Fruit fly (Drosophila melanogaster) whole organism, embryonic: Measurements from ENCODE around the gene NimC3.

ENCODE experiments used
- CG12104 ChIP-seq: fragments of 200-800 bp; sonication (Bioruptor generic); optimal IDR thresholded peaks from 3 replicates; lab custom pipeline; 2016; ENCODE audit warnings: missing biosample characterization, missing genetic modification characterization
- CG12155 ChIP-seq: fragments of 200-800 bp; sonication (Bioruptor generic); optimal IDR thresholded peaks from 3 replicates; lab custom pipeline; 2016; ENCODE audit warnings: missing biosample characterization, missing genetic modification characterization
- CG13424 ChIP-seq: fragments of 200-800 bp; sonication (Bioruptor generic); optimal IDR thresholded peaks from 2 replicates; lab custom pipeline; 2019; ENCODE audit warnings: missing biosample characterization, mild to moderate bottlenecking, missing genetic modification characterization, moderate library complexity
- CG15073 ChIP-seq: fragments of 200-800 bp; sonication (Bioruptor generic); optimal IDR thresholded peaks from 2 replicates; lab custom pipeline; 2016; ENCODE audit warnings: missing biosample characterization, missing genetic modification characterization
- CG15479 ChIP-seq: fragments of 200-800 bp; sonication (Bioruptor generic); optimal IDR thresholded peaks from 3 replicates; lab custom pipeline; 2019; ENCODE audit warnings: missing biosample characterization, mild to moderate bottlenecking, missing genetic modification characterization, moderate library complexity
- CG1603 ChIP-seq: fragments of 200-800 bp; sonication (Bioruptor generic); optimal IDR thresholded peaks from 2 replicates; lab custom pipeline; 2019; ENCODE audit warnings: missing biosample characterization, mild to moderate bottlenecking, missing genetic modification characterization, moderate library complexity
- CG1647 ChIP-seq: fragments of 200-800 bp; sonication (Bioruptor generic); optimal IDR thresholded peaks from 3 replicates; lab custom pipeline; 2016; ENCODE audit warnings: missing biosample characterization, missing genetic modification characterization
- CG16779 ChIP-seq: fragments of 200-800 bp; sonication (Bioruptor generic); IDR thresholded peaks from 2 replicates; pipeline ENCODE4 v1.3.6; 2022; ENCODE audit warnings: missing biosample characterization, missing genetic modification characterization
- CG18764 ChIP-seq: fragments of 200-800 bp; sonication (Bioruptor generic); optimal IDR thresholded peaks from 3 replicates; lab custom pipeline; 2016; ENCODE audit warnings: missing biosample characterization, missing genetic modification characterization
- CG2202 ChIP-seq: fragments of 200-800 bp; sonication (Bioruptor generic); optimal IDR thresholded peaks from 2 replicates; lab custom pipeline; 2018; ENCODE audit warnings: missing biosample characterization, mild to moderate bottlenecking, missing genetic modification characterization
- CG30020 ChIP-seq: fragments of 200-800 bp; optimal IDR thresholded peaks from 2 replicates; lab custom pipeline; 2019; ENCODE audit warnings: missing biosample characterization, mild to moderate bottlenecking, missing genetic modification characterization, moderate library complexity
- CG3065 ChIP-seq: fragments of 200-800 bp; sonication (Bioruptor generic); optimal IDR thresholded peaks from 2 replicates; lab custom pipeline; 2016; ENCODE audit warnings: missing biosample characterization, missing genetic modification characterization
- CG32767 ChIP-seq: fragments of 200-800 bp; sonication (Bioruptor generic); IDR thresholded peaks from 2 replicates; pipeline ENCODE4 v1.3.6; 2022; ENCODE audit warnings: missing biosample characterization, missing genetic modification characterization
- CG33557 ChIP-seq: fragments of 200-800 bp; sonication (Bioruptor generic); optimal IDR thresholded peaks from 2 replicates; lab custom pipeline; 2019; ENCODE audit warnings: missing biosample characterization, mild to moderate bottlenecking, missing genetic modification characterization, moderate library complexity
- CG8290 ChIP-seq, 3 experiments: fragments of 200-800 bp; sonication (Bioruptor generic); optimal IDR thresholded peaks; 2 replicates each; lab custom pipeline; 2016 to 2019; ENCODE audit warnings: missing biosample characterization in 3 of 3, missing genetic modification characterization in 3 of 3, mild to moderate bottlenecking in 2 of 3, moderate library complexity in 1 of 3
- Chrac-16 ChIP-seq: fragments of 200-800 bp; sonication (Bioruptor generic); optimal IDR thresholded peaks from 3 replicates; lab custom pipeline; 2016; ENCODE audit warnings: missing biosample characterization, missing genetic modification characterization
- D19A ChIP-seq: fragments of 200-800 bp; optimal IDR thresholded peaks from 3 replicates; lab custom pipeline; 2019; ENCODE audit warnings: missing biosample characterization, mild to moderate bottlenecking, missing genetic modification characterization, moderate library complexity
- Dbx ChIP-seq: fragments of 200-800 bp; sonication (Bioruptor generic); IDR thresholded peaks from 3 replicates; pipeline ENCODE4 v1.3.6; 2022; ENCODE audit warnings: missing biosample characterization, missing genetic modification characterization
- E2f1 ChIP-seq: fragments of 200-800 bp; sonication (Bioruptor generic); IDR thresholded peaks from 2 replicates; pipeline ENCODE4 v1.3.6; 2022; ENCODE audit warnings: missing biosample characterization, missing genetic modification characterization
- Hr3 ChIP-seq: fragments of 200-800 bp; sonication (Bioruptor generic); optimal IDR thresholded peaks from 3 replicates; lab custom pipeline; 2016; ENCODE audit warnings: missing biosample characterization, missing genetic modification characterization
- MBD-R2 ChIP-seq: fragments of 200-800 bp; sonication (Bioruptor generic); IDR thresholded peaks from 2 replicates; pipeline ENCODE4 v1.3.6; 2022; ENCODE audit warnings: missing biosample characterization, missing genetic modification characterization
- Mrtf ChIP-seq: fragments of 200-800 bp; sonication (Bioruptor generic); IDR thresholded peaks from 3 replicates; pipeline ENCODE4 v1.3.6; 2022; ENCODE audit warnings: missing biosample characterization, missing genetic modification characterization
- NFAT ChIP-seq: fragments of 200-800 bp; sonication (Bioruptor generic); IDR thresholded peaks from 2 replicates; pipeline ENCODE4 v1.3.6; 2022; ENCODE audit warnings: missing biosample characterization, missing genetic modification characterization
- Neu2 ChIP-seq: fragments of 200-800 bp; sonication (Bioruptor generic); optimal IDR thresholded peaks from 3 replicates; lab custom pipeline; 2016; ENCODE audit warnings: missing biosample characterization, missing genetic modification characterization, borderline replicate concordance
- Opbp ChIP-seq: fragments of 200-800 bp; sonication (Bioruptor generic); IDR thresholded peaks from 3 replicates; pipeline ENCODE4 v1.3.6; 2022; ENCODE audit warnings: missing biosample characterization, missing genetic modification characterization; ENCODE audit not compliant: partially characterized antibody
- Ravus ChIP-seq: fragments of 200-800 bp; sonication (Bioruptor generic); IDR thresholded peaks from 2 replicates; pipeline ENCODE4 v1.3.6; 2022; ENCODE audit warnings: missing biosample characterization, missing genetic modification characterization
- Ssrp ChIP-seq: fragments of 200-800 bp; sonication (Bioruptor generic); optimal IDR thresholded peaks from 2 replicates; lab custom pipeline; 2018; ENCODE audit warnings: missing biosample characterization, mild to moderate bottlenecking, missing genetic modification characterization, moderate library complexity
- ac ChIP-seq: fragments of 200-800 bp; sonication (Bioruptor generic); optimal IDR thresholded peaks from 3 replicates; lab custom pipeline; 2017; ENCODE audit warnings: missing biosample characterization, mild to moderate bottlenecking, missing genetic modification characterization
- bowl ChIP-seq: fragments of 200-800 bp; sonication (Bioruptor generic); IDR thresholded peaks from 2 replicates; pipeline ENCODE4 v1.3.6; 2022; ENCODE audit warnings: missing biosample characterization, missing genetic modification characterization
- bsh ChIP-seq, 2 experiments: fragments of 200-800 bp; sonication (Bioruptor generic); optimal IDR thresholded peaks; 2 replicates each; lab custom pipeline; 2017 to 2018; ENCODE audit warnings: mild to moderate bottlenecking in 2 of 2, missing biosample characterization in 2 of 2, missing genetic modification characterization in 2 of 2, moderate library complexity in 1 of 2
- danr ChIP-seq: fragments of 200-800 bp; sonication (Bioruptor generic); IDR thresholded peaks from 2 replicates; pipeline ENCODE4 v1.3.6; 2022; ENCODE audit warnings: missing biosample characterization, missing genetic modification characterization
- gem ChIP-seq: fragments of 200-800 bp; sonication (Bioruptor generic); optimal IDR thresholded peaks from 2 replicates; lab custom pipeline; 2019; ENCODE audit warnings: missing biosample characterization, mild to moderate bottlenecking, missing genetic modification characterization, moderate library complexity
- grn ChIP-seq: fragments of 200-800 bp; sonication (Bioruptor generic); optimal IDR thresholded peaks from 3 replicates; lab custom pipeline; 2017; ENCODE audit warnings: missing biosample characterization, missing genetic modification characterization
- insv ChIP-seq, 2 experiments: fragments of 200-800 bp; sonication (Bioruptor generic); optimal IDR thresholded peaks; 3 replicates each; lab custom pipeline; 2016 to 2018; ENCODE audit warnings: missing biosample characterization in 2 of 2, missing genetic modification characterization in 2 of 2
- kni ChIP-seq: fragments of 200-800 bp; sonication (Bioruptor generic); optimal IDR thresholded peaks from 3 replicates; lab custom pipeline; 2017; ENCODE audit warnings: mild to moderate bottlenecking, missing biosample characterization, missing genetic modification reagents, missing genetic modification characterization
- nerfin-1 ChIP-seq: fragments of 200-800 bp; sonication (Bioruptor generic); optimal IDR thresholded peaks from 3 replicates; lab custom pipeline; 2019; ENCODE audit warnings: missing biosample characterization, mild to moderate bottlenecking, missing genetic modification characterization, moderate library complexity
- nmo ChIP-seq: fragments of 200-800 bp; sonication (Bioruptor generic); optimal IDR thresholded peaks from 2 replicates; lab custom pipeline; 2018; ENCODE audit warnings: missing biosample characterization, mild to moderate bottlenecking, missing genetic modification characterization, moderate library complexity
- phol ChIP-seq: fragments of 200-800 bp; sonication (Bioruptor generic); optimal IDR thresholded peaks from 3 replicates; lab custom pipeline; 2018; ENCODE audit warnings: missing biosample characterization, mild to moderate bottlenecking, missing genetic modification characterization, moderate library complexity
- pum ChIP-seq: fragments of 200-800 bp; sonication (Bioruptor generic); optimal IDR thresholded peaks from 2 replicates; lab custom pipeline; 2016; ENCODE audit warnings: missing biosample characterization, missing genetic modification characterization
- row ChIP-seq: fragments of 200-800 bp; sonication (Bioruptor generic); IDR thresholded peaks from 3 replicates; pipeline ENCODE4 v1.3.6; 2022; ENCODE audit warnings: missing biosample characterization, missing genetic modification characterization
- sens-2 ChIP-seq: fragments of 200-800 bp; sonication (Bioruptor generic); IDR thresholded peaks from 2 replicates; pipeline ENCODE4 v1.3.6; 2022; ENCODE audit warnings: missing biosample characterization, missing genetic modification characterization
- sim ChIP-seq: fragments of 200-800 bp; sonication (Bioruptor generic); IDR thresholded peaks from 2 replicates; pipeline ENCODE4 v1.3.6; 2022; ENCODE audit warnings: missing biosample characterization, missing genetic modification characterization
- sna ChIP-seq: fragments of 200-800 bp; sonication (Bioruptor generic); IDR thresholded peaks from 2 replicates; pipeline ENCODE4 v1.3.6; 2022; ENCODE audit warnings: missing biosample characterization, missing genetic modification characterization; ENCODE audit not compliant: partially characterized antibody
- unpg ChIP-seq: fragments of 200-800 bp; sonication (Bioruptor generic); optimal IDR thresholded peaks from 3 replicates; lab custom pipeline; 2018; ENCODE audit warnings: missing biosample characterization, mild to moderate bottlenecking, missing genetic modification characterization, moderate library complexity
- wek ChIP-seq: fragments of 200-800 bp; sonication (Bioruptor generic); optimal IDR thresholded peaks from 3 replicates; lab custom pipeline; 2018; ENCODE audit warnings: missing biosample characterization, mild to moderate bottlenecking, missing genetic modification characterization, moderate library complexity
- wor ChIP-seq: fragments of 200-800 bp; sonication (Bioruptor generic); IDR thresholded peaks from 2 replicates; pipeline ENCODE4 v1.3.6; 2022; ENCODE audit warnings: missing biosample characterization, missing genetic modification characterization

NimC3 gene

dm6 chr2L:14023136-14024050 lies 3.4 kb upstream of the NimC3 start (continued):
- peak; percentile 98 for TF ChIP-seq D19A (tag; lab: Kevin White, UChicago)
- TF ChIP-seq nmo = peak; percentile 44
- no peak for TF ChIP-seq MBD-R2
- TF ChIP-seq phol (tag; lab: Kevin White, UChicago) = peak; percentile 44
- peak; percentile 4 for TF ChIP-seq grn (GFP tag; lab: Kevin White, UChicago)
- no peak for TF ChIP-seq CG16779 (GFP tag; lab: Robert Waterston, UW)
- peak; percentile 75 for TF ChIP-seq CG15479 (GFP tag; lab: Kevin White, UChicago)
- peak; percentile 31 for TF ChIP-seq gem (tag; lab: Kevin White, UChicago)
- peak in 1 of 2 experiments; percentile 2 for TF ChIP-seq bsh (GFP tag; optimal IDR thresholded peaks at IDR 0.05; lab: Kevin White, UChicago)
- TF ChIP-seq CG1603 (tag; lab: Kevin White, UChicago) = peak; percentile 6
- TF ChIP-seq wor (GFP tag; lab: Robert Waterston, UW) = 0 out of 2 replicates have a peak, but pooled peaks have one; percentile 20
- TF ChIP-seq CG30020 (tag; lab: Kevin White, UChicago) = no peak
- TF ChIP-seq sens-2 (GFP tag; lab: Robert Waterston, UW) = 0 out of 2 replicates have a peak, but pooled peaks have one; percentile 22
- peak; percentile 72 for TF ChIP-seq row (GFP tag; lab: Robert Waterston, UW)
- TF ChIP-seq NFAT (GFP tag; lab: Robert Waterston, UW) = no peak
- no peak for TF ChIP-seq bowl
- TF ChIP-seq unpg = peak; percentile 6
- no peak for TF ChIP-seq Neu2 (GFP tag; lab: Kevin White, UChicago)
- TF ChIP-seq, all 482 proteins: peak for 30

- TF ChIP-seq CG33557 (peak; percentile 93), CG18764 (peak; percentile 77), CG2202 (peak; percentile 85), Ravus (GFP tag; lab: Robert Waterston, UW) (peak; percentile 82), sna (GFP tag; lab: Robert Waterston, UW) (no peak), CG1647 (GFP tag; lab: Kevin White, UChicago) (peak; percentile 30), CG8290 (GFP tag; optimal IDR thresholded peaks at IDR 0.05; lab: Kevin White, UChicago) (peak; percentile 62), CG8290 (tag; optimal IDR thresholded peaks at IDR 0.05; lab: Kevin White, UChicago) (peak in 1 of 2 experiments; percentile 93), Chrac-16 (GFP tag; lab: Kevin White, UChicago) (peak; percentile 61), CG32767 (GFP tag; lab: Robert Waterston, UW) (peak; percentile 85), kni (no peak), danr (GFP tag; lab: Robert Waterston, UW) (peak; percentile 82), sim (GFP tag; lab: Robert Waterston, UW) (peak; percentile 83), ac (peak; percentile 56), Opbp (no peak), CG3065 (GFP tag; lab: Kevin White, UChicago) (peak; percentile 55), insv (GFP tag; optimal IDR thresholded peaks at IDR 0.05; lab: Kevin White, UChicago) (peak in 1 of 2 experiments; percentile 67), Ssrp (tag; lab: Kevin White, UChicago) (peak; percentile 96), wek (GFP tag; lab: Kevin White, UChicago) (no peak), Dbx (GFP tag; lab: Robert Waterston, UW) (peak; percentile 92), CG15073 (GFP tag; lab: Kevin White, UChicago) (peak; percentile 99), Mrtf (peak; percentile 88), CG12104 (GFP tag; lab: Kevin White, UChicago) (peak; percentile 87), CG12155 (peak; percentile 78), CG13424 (tag; lab: Kevin White, UChicago) (peak; percentile 98), pum (GFP tag; lab: Kevin White, UChicago) (peak; percentile 40), nerfin-1 (tag; lab: Kevin White, UChicago) (peak; percentile 94), E2f1 (peak; percentile 92), Hr3 (GFP tag; lab: Kevin White, UChicago) (peak; percentile 92)
These were observed 2.2 kb upstream of the NimC3 start for dm6 chr2L:14022130-14022735.
